Fruit fly (Drosophila melanogaster): ENCODE results near the gene Nf-YA.

DNA sequence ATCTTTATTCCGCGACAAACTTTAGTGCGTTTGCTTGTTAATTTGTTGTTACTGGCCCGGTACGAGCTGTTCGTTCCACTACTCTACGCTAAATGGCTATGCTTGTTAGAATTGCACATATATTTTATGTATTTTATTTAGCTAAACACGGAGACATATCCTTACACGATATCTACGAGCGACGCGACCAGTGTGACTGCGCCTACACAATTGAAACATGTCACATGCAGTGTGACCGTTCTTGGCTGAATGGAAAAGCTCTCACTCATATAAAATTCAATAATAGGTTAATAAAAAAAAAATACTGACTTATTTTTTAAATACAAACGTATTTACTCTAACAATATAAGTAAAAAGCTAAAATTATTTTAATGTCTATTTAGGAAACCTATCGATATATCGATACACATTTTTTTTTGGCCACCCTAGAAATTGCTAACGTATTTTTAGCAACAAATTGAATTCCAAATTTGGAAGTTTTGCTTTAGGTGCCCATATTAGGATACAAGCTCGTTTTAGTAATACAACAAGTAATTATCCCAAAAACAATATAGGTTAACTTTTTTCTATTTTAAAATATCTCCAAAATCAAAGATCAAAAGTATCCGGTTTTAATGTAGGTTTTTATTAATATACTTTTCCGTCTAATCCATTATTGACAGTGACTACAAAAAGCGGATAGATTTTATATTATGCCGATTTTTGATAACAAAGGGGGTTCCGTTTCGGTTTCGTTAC lies 42.9 kb downstream of the Nf-YA start, which contains the start of gene CG4080:
- TF ChIP-seq gl (tag; optimal IDR thresholded peaks at IDR 0.05) (no peak), CG8159 (tag; optimal IDR thresholded peaks at IDR 0.05) (peak; percentile 68), rn (GFP tag; IDR thresholded peaks at IDR 0.05) (no peak), CG14655 (GFP tag; optimal IDR thresholded peaks at IDR 0.05) (no peak), Snoo (tag; optimal IDR thresholded peaks at IDR 0.05) (no peak)

All from whole organism, pupa.